Worm (Caenorhabditis elegans) whole organism, midembryonic: ENCODE data around the gene F02C12.3.

Experiments
- cog-1 ChIP-seq: sonication (generic microtip); optimal IDR thresholded peaks from 2 replicates; lab custom pipeline; 2016; ENCODE audit warnings: missing genetic modification characterization, missing compliant biosample characterization
- flt-1 ChIP-seq: fragments of 200-800 bp; sonication (Bioruptor generic); IDR thresholded peaks from 2 replicates; pipeline ENCODE4 v1.3.6; 2022; ENCODE audit warnings: missing genetic modification characterization, missing compliant biosample characterization
- klf-2 ChIP-seq: fragments of 200-800 bp; sonication (Bioruptor generic); conservative IDR thresholded peaks from 2 replicates; pipeline ENCODE4 v1.3.6; 2022; ENCODE audit warnings: missing genetic modification reagents, missing genetic modification characterization, missing compliant biosample characterization
- med-1 ChIP-seq: sonication (generic microtip); optimal IDR thresholded peaks from 2 replicates; lab custom pipeline; 2017; ENCODE audit warnings: missing genetic modification characterization, mild to moderate bottlenecking, missing compliant biosample characterization, antibody characterized with exemption, missing genetic modification reagents; ENCODE audit not compliant: insufficient read depth
- tab-1 ChIP-seq: fragments of 200-800 bp; sonication (Bioruptor generic); IDR thresholded peaks from 2 replicates; pipeline ENCODE4 v1.3.6; 2022; ENCODE audit warnings: missing genetic modification characterization, missing compliant biosample characterization
- ztf-23 ChIP-seq: fragments of 200-800 bp; sonication (Bioruptor generic); IDR thresholded peaks from 2 replicates; pipeline ENCODE4 v1.3.6; 2022; ENCODE audit warnings: missing genetic modification reagents, missing genetic modification characterization, missing compliant biosample characterization
- ztf-29 ChIP-seq: fragments of 200-800 bp; sonication (Bioruptor generic); IDR thresholded peaks from 2 replicates; pipeline ENCODE4 v1.3.6; 2022; ENCODE audit warnings: missing genetic modification reagents, missing genetic modification characterization, missing compliant biosample characterization

ce11 chrX:13387497-13387953 is 9.2 kb upstream of the F02C12.3 start, which contains the start of gene C49F8.3:
- no peak for TF ChIP-seq tab-1 (GFP tag; lab: Robert Waterston, UW)
- TF ChIP-seq ztf-29, result no peak
- no peak for TF ChIP-seq med-1
- no peak for TF ChIP-seq cog-1 (tag; lab: Kevin White, UChicago)
- TF ChIP-seq ztf-23 (GFP tag; lab: Robert Waterston, UW), result no peak
- TF ChIP-seq flt-1, result no peak
- TF ChIP-seq klf-2 (GFP tag; lab: Robert Waterston, UW), result no peak
